Fruit fly (Drosophila melanogaster) whole organism, embryonic: Measurements from ENCODE around the gene Gr93d.

Experiments used
- Abd-B ChIP-seq: fragments of 200-800 bp; sonication (Bioruptor generic); optimal IDR thresholded peaks from 2 replicates; lab custom pipeline; 2018; ENCODE audit warnings: missing biosample characterization, mild to moderate bottlenecking, missing genetic modification characterization, moderate library complexity
- B-H1 ChIP-seq: fragments of 200-800 bp; sonication (Bioruptor generic); IDR thresholded peaks from 3 replicates; pipeline ENCODE4 v1.3.6; 2022; ENCODE audit warnings: missing biosample characterization, missing genetic modification characterization
- Blimp-1 ChIP-seq: fragments of 200-800 bp; sonication (Bioruptor generic); optimal IDR thresholded peaks from 3 replicates; lab custom pipeline; 2018; ENCODE audit warnings: missing biosample characterization, missing genetic modification characterization, mild to moderate bottlenecking, moderate library complexity, missing genetic modification reagents
- CG10431 ChIP-seq: fragments of 200-800 bp; sonication (Bioruptor generic); optimal IDR thresholded peaks from 3 replicates; lab custom pipeline; 2018; ENCODE audit warnings: missing biosample characterization, mild to moderate bottlenecking, missing genetic modification characterization
- CG10654 ChIP-seq: fragments of 200-800 bp; sonication (Bioruptor generic); optimal IDR thresholded peaks from 2 replicates; lab custom pipeline; 2016; ENCODE audit warnings: missing biosample characterization, missing genetic modification characterization
- CG12769 ChIP-seq: fragments of 200-800 bp; sonication (Bioruptor generic); optimal IDR thresholded peaks from 2 replicates; lab custom pipeline; 2019; ENCODE audit warnings: missing biosample characterization, mild to moderate bottlenecking, missing genetic modification characterization, moderate library complexity
- CG14965 ChIP-seq: fragments of 200-800 bp; sonication (Bioruptor generic); optimal IDR thresholded peaks from 2 replicates; lab custom pipeline; 2016; ENCODE audit warnings: missing biosample characterization, missing genetic modification characterization, borderline replicate concordance
- CG16813 ChIP-seq: fragments of 200-800 bp; sonication (Bioruptor generic); IDR thresholded peaks from 3 replicates; pipeline ENCODE4 v1.3.6; 2022; ENCODE audit warnings: missing biosample characterization, missing genetic modification characterization; ENCODE audit not compliant: partially characterized antibody
- CG17328 ChIP-seq: fragments of 200-800 bp; sonication (Bioruptor generic); IDR thresholded peaks from 2 replicates; pipeline ENCODE4 v1.3.6; 2022; ENCODE audit warnings: missing biosample characterization, missing genetic modification characterization
- CG17568 ChIP-seq: fragments of 200-800 bp; sonication (Bioruptor generic); optimal IDR thresholded peaks from 2 replicates; lab custom pipeline; 2018; ENCODE audit warnings: missing biosample characterization, mild to moderate bottlenecking, missing genetic modification characterization, moderate library complexity
- CG32532 ChIP-seq: fragments of 200-800 bp; sonication (Bioruptor generic); IDR thresholded peaks from 2 replicates; pipeline ENCODE4 v1.3.6; 2022; ENCODE audit warnings: missing biosample characterization, missing genetic modification characterization
- CG33213 ChIP-seq: fragments of 200-800 bp; sonication (Bioruptor generic); optimal IDR thresholded peaks from 3 replicates; lab custom pipeline; 2016; ENCODE audit warnings: missing biosample characterization, missing genetic modification characterization
- CG3847 ChIP-seq: fragments of 200-800 bp; sonication (Bioruptor generic); IDR thresholded peaks from 2 replicates; pipeline ENCODE4 v1.3.6; 2022; ENCODE audit warnings: missing biosample characterization, missing genetic modification characterization
- CG3995 ChIP-seq: fragments of 200-800 bp; sonication (Bioruptor generic); optimal IDR thresholded peaks from 3 replicates; lab custom pipeline; 2016; ENCODE audit warnings: missing biosample characterization, missing genetic modification characterization
- CG5180 ChIP-seq: fragments of 200-800 bp; sonication (Bioruptor generic); optimal IDR thresholded peaks from 3 replicates; lab custom pipeline; 2017; ENCODE audit warnings: missing biosample characterization, missing genetic modification characterization, mild to moderate bottlenecking, moderate library complexity, missing genetic modification reagents
- CG5245 ChIP-seq: fragments of 200-800 bp; sonication (Bioruptor generic); optimal IDR thresholded peaks from 3 replicates; lab custom pipeline; 2016; ENCODE audit warnings: missing biosample characterization, missing genetic modification characterization
- CG6813 ChIP-seq: fragments of 200-800 bp; sonication (Bioruptor generic); optimal IDR thresholded peaks from 2 replicates; lab custom pipeline; 2017; ENCODE audit warnings: missing biosample characterization, missing genetic modification characterization, mild to moderate bottlenecking, moderate library complexity, missing genetic modification reagents
- CG8281 ChIP-seq: fragments of 200-800 bp; sonication (Bioruptor generic); optimal IDR thresholded peaks from 2 replicates; lab custom pipeline; 2018; ENCODE audit warnings: missing biosample characterization, mild to moderate bottlenecking, missing genetic modification characterization, moderate library complexity
- CG9437 ChIP-seq: fragments of 200-800 bp; sonication (Bioruptor generic); optimal IDR thresholded peaks from 2 replicates; lab custom pipeline; 2018; ENCODE audit warnings: missing biosample characterization, mild to moderate bottlenecking, missing genetic modification characterization
- CG9609 ChIP-seq: fragments of 200-800 bp; sonication (Bioruptor generic); optimal IDR thresholded peaks from 3 replicates; lab custom pipeline; 2016; ENCODE audit warnings: missing biosample characterization, missing genetic modification characterization
- Dad ChIP-seq: fragments of 200-800 bp; sonication (Bioruptor generic); optimal IDR thresholded peaks from 3 replicates; lab custom pipeline; 2016; ENCODE audit warnings: missing biosample characterization, missing genetic modification characterization
- GATAe ChIP-seq: fragments of 200-800 bp; sonication (Bioruptor generic); conservative IDR thresholded peaks from 2 replicates; pipeline ENCODE4 v1.3.6; 2022; ENCODE audit warnings: missing biosample characterization, missing genetic modification characterization
- Gug ChIP-seq: fragments of 200-800 bp; sonication (Bioruptor generic); IDR thresholded peaks from 4 replicates; pipeline ENCODE4 v1.3.6; 2022; ENCODE audit warnings: missing biosample characterization, missing genetic modification characterization
- HHEX ChIP-seq: fragments of 200-800 bp; sonication (Bioruptor generic); optimal IDR thresholded peaks from 3 replicates; lab custom pipeline; 2017; ENCODE audit warnings: missing biosample characterization, mild to moderate bottlenecking, missing genetic modification characterization, missing genetic modification reagents
- HLHmδ ChIP-seq: fragments of 200-800 bp; sonication (Bioruptor generic); optimal IDR thresholded peaks from 2 replicates; lab custom pipeline; 2018; ENCODE audit warnings: missing biosample characterization, mild to moderate bottlenecking, missing genetic modification characterization, moderate library complexity
- HmgZ ChIP-seq: fragments of 200-800 bp; sonication (Bioruptor generic); optimal IDR thresholded peaks from 2 replicates; lab custom pipeline; 2018; ENCODE audit warnings: missing biosample characterization, mild to moderate bottlenecking, missing genetic modification characterization
- Hmr ChIP-seq: fragments of 200-800 bp; sonication (Bioruptor generic); optimal IDR thresholded peaks from 3 replicates; lab custom pipeline; 2017; ENCODE audit warnings: mild to moderate bottlenecking, missing biosample characterization, missing genetic modification reagents, missing genetic modification characterization
- Ravus ChIP-seq: fragments of 200-800 bp; sonication (Bioruptor generic); IDR thresholded peaks from 2 replicates; pipeline ENCODE4 v1.3.6; 2022; ENCODE audit warnings: missing biosample characterization, missing genetic modification characterization
- Sox102F ChIP-seq: fragments of 200-800 bp; sonication (Bioruptor generic); optimal IDR thresholded peaks from 2 replicates; lab custom pipeline; 2018; ENCODE audit warnings: missing biosample characterization, mild to moderate bottlenecking, missing genetic modification characterization, moderate library complexity
- ab ChIP-seq: fragments of 200-800 bp; sonication (Bioruptor generic); optimal IDR thresholded peaks from 2 replicates; lab custom pipeline; 2016; ENCODE audit warnings: missing biosample characterization, missing genetic modification characterization
- amos ChIP-seq: fragments of 200-800 bp; sonication (Bioruptor generic); IDR thresholded peaks from 2 replicates; pipeline ENCODE4 v1.3.6; 2022; ENCODE audit warnings: missing biosample characterization, missing genetic modification characterization; ENCODE audit not compliant: partially characterized antibody
- az2 ChIP-seq: fragments of 200-800 bp; sonication (Bioruptor generic); optimal IDR thresholded peaks from 3 replicates; lab custom pipeline; 2016; ENCODE audit warnings: missing biosample characterization, missing genetic modification characterization
- br ChIP-seq: fragments of >200 bp; optimal IDR thresholded peaks from 2 replicates; lab custom pipeline; 2017
- dimm ChIP-seq: fragments of 200-800 bp; sonication (Bioruptor generic); IDR thresholded peaks from 2 replicates; pipeline ENCODE4 v1.3.6; 2022; ENCODE audit warnings: missing biosample characterization, missing genetic modification characterization
- en ChIP-seq: fragments of 200-800 bp; sonication (Bioruptor generic); optimal IDR thresholded peaks from 2 replicates; lab custom pipeline; 2016; ENCODE audit warnings: missing biosample characterization, missing genetic modification characterization
- esg ChIP-seq: fragments of 200-800 bp; sonication (Bioruptor generic); conservative IDR thresholded peaks from 2 replicates; pipeline ENCODE4 v1.3.6; 2022; ENCODE audit warnings: missing biosample characterization, missing genetic modification characterization
- ewg ChIP-seq: fragments of 200-800 bp; sonication (Bioruptor generic); optimal IDR thresholded peaks from 3 replicates; lab custom pipeline; 2017; ENCODE audit warnings: mild to moderate bottlenecking, missing biosample characterization, missing genetic modification reagents, missing genetic modification characterization
- inv ChIP-seq: fragments of 200-800 bp; sonication (Bioruptor generic); IDR thresholded peaks from 2 replicates; pipeline ENCODE4 v1.3.6; 2022; ENCODE audit warnings: missing biosample characterization, missing genetic modification characterization; ENCODE audit not compliant: partially characterized antibody
- jing ChIP-seq: fragments of 200-800 bp; sonication (Bioruptor generic); optimal IDR thresholded peaks from 2 replicates; lab custom pipeline; 2018; ENCODE audit warnings: missing biosample characterization, mild to moderate bottlenecking, missing genetic modification characterization
- ken ChIP-seq: fragments of 200-800 bp; sonication (Bioruptor generic); IDR thresholded peaks from 3 replicates; pipeline ENCODE4 v1.3.6; 2022; ENCODE audit warnings: missing biosample characterization, missing genetic modification characterization
- nerfin-2 ChIP-seq: fragments of 200-800 bp; sonication (Bioruptor generic); IDR thresholded peaks from 2 replicates; pipeline ENCODE4 v1.3.6; 2022; ENCODE audit warnings: missing biosample characterization, missing genetic modification characterization; ENCODE audit not compliant: partially characterized antibody
- oc ChIP-seq: fragments of 200-800 bp; sonication (Bioruptor generic); optimal IDR thresholded peaks from 2 replicates; lab custom pipeline; 2018; ENCODE audit warnings: missing biosample characterization, mild to moderate bottlenecking, missing genetic modification characterization, moderate library complexity
- pnt ChIP-seq: fragments of 200-800 bp; sonication (Bioruptor generic); optimal IDR thresholded peaks from 3 replicates; lab custom pipeline; 2016; ENCODE audit warnings: missing biosample characterization, missing genetic modification characterization
- tin ChIP-seq: fragments of 200-800 bp; sonication (Bioruptor generic); optimal IDR thresholded peaks from 3 replicates; lab custom pipeline; 2016; ENCODE audit warnings: missing biosample characterization, missing genetic modification characterization
- tio ChIP-seq: fragments of 200-800 bp; sonication (Bioruptor generic); optimal IDR thresholded peaks from 2 replicates; lab custom pipeline; 2017; ENCODE audit warnings: missing biosample characterization, missing genetic modification characterization, inconsistent platforms
- trem ChIP-seq: fragments of 200-800 bp; optimal IDR thresholded peaks from 3 replicates; lab custom pipeline; 2019; ENCODE audit warnings: missing biosample characterization, mild to moderate bottlenecking, missing genetic modification characterization, moderate library complexity
- trh ChIP-seq: fragments of 200-800 bp; sonication (Bioruptor generic); optimal IDR thresholded peaks from 2 replicates; lab custom pipeline; 2016; ENCODE audit warnings: missing biosample characterization, missing genetic modification characterization
- vfl ChIP-seq: fragments of 200-800 bp; sonication (Bioruptor generic); optimal IDR thresholded peaks from 2 replicates; lab custom pipeline; 2016; ENCODE audit warnings: missing biosample characterization, missing genetic modification characterization
- wdn ChIP-seq: fragments of 200-800 bp; sonication (Bioruptor generic); IDR thresholded peaks from 2 replicates; pipeline ENCODE4 v1.3.6; 2022; ENCODE audit warnings: missing biosample characterization, missing genetic modification characterization
- zen2 ChIP-seq: fragments of 200-800 bp; sonication (Bioruptor generic); IDR thresholded peaks from 3 replicates; pipeline ENCODE4 v1.3.6; 2022; ENCODE audit warnings: missing biosample characterization, missing genetic modification characterization; ENCODE audit not compliant: partially characterized antibody

Gene Gr93d

dm6 chr3R:21828040-21828526 lies 18.4 kb downstream of the Gr93d start (continued):
- no peak for TF ChIP-seq br (lab: Kevin White, UChicago)
- peak; percentile 55 for TF ChIP-seq CG33213 (GFP tag; lab: Kevin White, UChicago)
- TF ChIP-seq CG10654 (GFP tag; lab: Kevin White, UChicago), result peak; percentile 59
- TF ChIP-seq CG16813 (GFP tag; lab: Robert Waterston, UW), result 0 out of 3 replicates have a peak, but pooled peaks have one; percentile 12
- TF ChIP-seq en (GFP tag; lab: Kevin White, UChicago), result peak; percentile 37
- TF ChIP-seq Gug (GFP tag; lab: Robert Waterston, UW), result peak; percentile 62; the same call in 3 of the 4 replicates
- peak; percentile 62 for TF ChIP-seq CG9437 (GFP tag; lab: Kevin White, UChicago)
- no peak for TF ChIP-seq trh (GFP tag; lab: Kevin White, UChicago)
- peak; percentile 82 for TF ChIP-seq Abd-B
- TF ChIP-seq tio (GFP tag; lab: Kevin White, UChicago), result peak; percentile 62
- peak; percentile 53 for TF ChIP-seq ab
- TF ChIP-seq Sox102F (GFP tag; lab: Kevin White, UChicago), result peak; percentile 77
- TF ChIP-seq CG17328 (GFP tag; lab: Robert Waterston, UW), result peak; percentile 91
- TF ChIP-seq CG9609, result peak; percentile 78
- TF ChIP-seq CG14965 (GFP tag; lab: Kevin White, UChicago), result peak; percentile 40
- TF ChIP-seq esg, result peak; percentile 58
- TF ChIP-seq Ravus, result no peak
- TF ChIP-seq az2 (GFP tag; lab: Kevin White, UChicago), result peak; percentile 81
- TF ChIP-seq trem, result peak; percentile 68
- TF ChIP-seq pnt (GFP tag; lab: Kevin White, UChicago), result peak; percentile 85
- TF ChIP-seq jing (GFP tag; lab: Kevin White, UChicago), result peak; percentile 71
- peak; percentile 52 for TF ChIP-seq CG6813
- TF ChIP-seq tin (GFP tag; lab: Kevin White, UChicago), result peak; percentile 60
- no peak for TF ChIP-seq CG32532 (GFP tag; lab: Robert Waterston, UW)
- TF ChIP-seq HHEX (GFP tag; lab: Kevin White, UChicago), result no peak
- peak; percentile 20 for TF ChIP-seq HmgZ (tag; lab: Kevin White, UChicago)
- peak; percentile 1 for TF ChIP-seq CG5180 (GFP tag; lab: Kevin White, UChicago)
- TF ChIP-seq vfl (GFP tag; lab: Kevin White, UChicago), result no peak
- TF ChIP-seq B-H1 (GFP tag; lab: Robert Waterston, UW), result no peak
- peak; percentile 27 for TF ChIP-seq Dad (GFP tag; lab: Kevin White, UChicago)
- peak; percentile 63 for TF ChIP-seq CG3847
- TF ChIP-seq wdn (GFP tag; lab: Robert Waterston, UW), result 0 out of 2 replicates have a peak, but pooled peaks have one; percentile 9
- TF ChIP-seq CG5245 (GFP tag; lab: Kevin White, UChicago), result peak; percentile 50
- peak; percentile 81 for TF ChIP-seq oc (tag; lab: Kevin White, UChicago)
- peak; percentile 24 for TF ChIP-seq CG8281 (tag; lab: Kevin White, UChicago)
- TF ChIP-seq CG3995 (GFP tag; lab: Kevin White, UChicago), result no peak
- no peak for TF ChIP-seq HLHmδ (GFP tag; lab: Kevin White, UChicago)
- no peak for TF ChIP-seq Hmr
- peak; percentile 78 for TF ChIP-seq ken (GFP tag; lab: Robert Waterston, UW)
- TF ChIP-seq nerfin-2 (GFP tag; lab: Robert Waterston, UW), result peak; percentile 55; the same call in 1 of the 2 replicates
- peak; percentile 67 for TF ChIP-seq ewg (GFP tag; lab: Kevin White, UChicago)
- TF ChIP-seq Blimp-1 (GFP tag; lab: Kevin White, UChicago), result peak; percentile 79
- no peak for TF ChIP-seq GATAe (GFP tag; lab: Robert Waterston, UW)
- TF ChIP-seq zen2, result no peak
- no peak for TF ChIP-seq CG10431 (GFP tag; lab: Kevin White, UChicago)
- peak; percentile 40 for TF ChIP-seq CG12769
- TF ChIP-seq amos (GFP tag; lab: Robert Waterston, UW), result no peak
- TF ChIP-seq CG17568 (GFP tag; lab: Kevin White, UChicago), result no peak
- TF ChIP-seq inv, result no peak
- peak; percentile 53 for TF ChIP-seq dimm (GFP tag; lab: Robert Waterston, UW)
